Fruit fly (Drosophila melanogaster): ENCODE measurements around the gene vari.

DNA sequence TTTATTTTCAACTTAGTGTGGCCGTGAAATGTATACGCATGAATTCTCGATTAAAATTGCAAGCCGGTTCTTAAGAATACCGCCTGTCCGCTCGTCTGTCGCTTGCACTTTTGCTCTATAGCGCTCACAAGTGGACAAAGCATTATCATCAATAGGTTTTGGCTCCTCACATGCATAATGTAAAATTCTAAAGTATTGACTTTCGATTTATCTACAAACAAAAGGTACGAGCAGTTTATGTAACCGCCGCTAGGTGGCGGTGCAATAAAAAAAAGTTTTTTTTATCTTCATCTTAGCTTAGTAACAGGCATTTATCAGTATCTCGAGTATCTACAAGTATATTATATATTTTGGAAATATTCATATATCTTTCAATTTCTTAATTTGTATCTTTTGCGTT lies 29.4 kb upstream of the vari start:
- TF ChIP-seq CG8478 (optimal IDR thresholded peaks at IDR 0.05), result no peak
- peak; percentile 77 to 86 for TF ChIP-seq CTCF (optimal IDR thresholded peaks at IDR 0.05)

All from S2 (cell line).